Worm (Caenorhabditis elegans): ENCODE data around the gene sqv-8.

sqv-8 gene

ce11 chrII:9617902-9618245 is 28.9 kb upstream of the sqv-8 start:
- TF ChIP-seq eor-1 (tag; optimal IDR thresholded peaks at IDR 0.05) (no peak), elt-2 (tag; optimal IDR thresholded peaks at IDR 0.05) (peak; percentile 10), R02D3.7 (tag; optimal IDR thresholded peaks at IDR 0.05) (peak; percentile 11), lin-39 (tag; optimal IDR thresholded peaks at IDR 0.05) (no peak), ZK546.5 (tag; optimal IDR thresholded peaks at IDR 0.05) (no peak), nhr-43 (tag; optimal IDR thresholded peaks at IDR 0.05; ENCODE audit: poor library complexity, severe bottlenecking) (peak; percentile 69)

- TF ChIP-seq ztf-11 (tag; optimal IDR thresholded peaks at IDR 0.05) = no peak
- TF ChIP-seq hmg-11 (tag; optimal IDR thresholded peaks at IDR 0.05) = no peak
- no peak for TF ChIP-seq elt-1 (tag; optimal IDR thresholded peaks at IDR 0.05)
- no peak for TF ChIP-seq nhr-23 (tag; optimal IDR thresholded peaks at IDR 0.05)
- TF ChIP-seq nhr-43 (tag; optimal IDR thresholded peaks at IDR 0.05; ENCODE audit: poor library complexity, severe bottlenecking) = peak; percentile 38
- TF ChIP-seq egl-27 (tag; optimal IDR thresholded peaks at IDR 0.05) = no peak
- TF ChIP-seq ceh-16 (tag; optimal IDR thresholded peaks at IDR 0.05) = no peak
- TF ChIP-seq pha-4 (tag; optimal IDR thresholded peaks at IDR 0.05) = peak; percentile 52
- TF ChIP-seq nhr-28 (tag; optimal IDR thresholded peaks at IDR 0.05) = no peak
- TF ChIP-seq unc-62 (GFP tag; optimal IDR thresholded peaks at IDR 0.05) = no peak
- TF ChIP-seq lin-15B (tag; optimal IDR thresholded peaks at IDR 0.05) = no peak
- no peak for TF ChIP-seq nfya-1 (tag; optimal IDR thresholded peaks at IDR 0.05; ENCODE audit: insufficient read depth)
- TF ChIP-seq snpc-4 (tag; optimal IDR thresholded peaks at IDR 0.05) = no peak
- TF ChIP-seq ama-1 (optimal IDR thresholded peaks at IDR 0.05) = peak; percentile 42
- TF ChIP-seq zag-1 (tag; optimal IDR thresholded peaks at IDR 0.05) = no peak
- TF ChIP-seq fos-1 (tag; optimal IDR thresholded peaks at IDR 0.05) = no peak
These were observed 28.0 kb upstream of the sqv-8 start for ce11 chrII:9618759-9619158.

- TF ChIP-seq ama-1 (optimal IDR thresholded peaks at IDR 0.05) (peak; percentile 92), elt-2 (tag; optimal IDR thresholded peaks at IDR 0.05) (peak; percentile 75), fos-1 (tag; optimal IDR thresholded peaks at IDR 0.05) (no peak), jun-1 (tag; optimal IDR thresholded peaks at IDR 0.05) (peak; percentile 57), nhr-237 (tag; optimal IDR thresholded peaks at IDR 0.05) (no peak), nhr-12 (tag; optimal IDR thresholded peaks at IDR 0.05) (no peak), nhr-23 (tag; optimal IDR thresholded peaks at IDR 0.05) (peak; percentile 70), nhr-76 (tag; optimal IDR thresholded peaks at IDR 0.05) (no peak), nhr-43 (tag; optimal IDR thresholded peaks at IDR 0.05; ENCODE audit: poor library complexity, severe bottlenecking) (no peak), nhr-67 (tag; optimal IDR thresholded peaks at IDR 0.05) (no peak), sea-2 (GFP tag; optimal IDR thresholded peaks at IDR 0.05) (no peak), tbx-2 (tag; optimal IDR thresholded peaks at IDR 0.05) (no peak), nfya-1 (tag; optimal IDR thresholded peaks at IDR 0.05; ENCODE audit: insufficient read depth) (peak; percentile 40), lsy-12 (tag; optimal IDR thresholded peaks at IDR 0.05) (peak; percentile 4), nhr-25 (tag; optimal IDR thresholded peaks at IDR 0.05) (peak; percentile 76), fkh-2 (tag; optimal IDR thresholded peaks at IDR 0.05) (no peak), ztf-11 (tag; optimal IDR thresholded peaks at IDR 0.05) (no peak), lin-15B (tag; optimal IDR thresholded peaks at IDR 0.05) (no peak), R02D3.7 (tag; optimal IDR thresholded peaks at IDR 0.05) (peak; percentile 9), ceh-28 (tag; optimal IDR thresholded peaks at IDR 0.05) (peak; percentile 74), eor-1 (tag; optimal IDR thresholded peaks at IDR 0.05) (no peak), zag-1 (tag; optimal IDR thresholded peaks at IDR 0.05) (no peak), elt-3 (tag; optimal IDR thresholded peaks at IDR 0.05) (peak in 2 of 3 experiments; percentile 34 to 92), unc-62 (GFP tag; optimal IDR thresholded peaks at IDR 0.05) (no peak), pqm-1 (tag; optimal IDR thresholded peaks at IDR 0.05) (peak; percentile 44), skn-1 (tag; optimal IDR thresholded peaks at IDR 0.05) (no peak), egl-5 (tag; optimal IDR thresholded peaks at IDR 0.05) (no peak), unc-39 (tag; optimal IDR thresholded peaks at IDR 0.05) (no peak), snpc-4 (tag; optimal IDR thresholded peaks at IDR 0.05) (no peak), mdl-1 (tag; optimal IDR thresholded peaks at IDR 0.05) (peak; percentile 18), mml-1 (tag; optimal IDR thresholded peaks at IDR 0.05) (no peak), egl-27 (tag; optimal IDR thresholded peaks at IDR 0.05) (no peak), fkh-10 (GFP tag; optimal IDR thresholded peaks at IDR 0.05) (no peak), hmg-11 (tag; optimal IDR thresholded peaks at IDR 0.05) (no peak), daf-12 (tag; optimal IDR thresholded peaks at IDR 0.05) (no peak), aly-2 (tag; optimal IDR thresholded peaks at IDR 0.05) (no peak), nhr-77 (tag; optimal IDR thresholded peaks at IDR 0.05) (peak; percentile 20), nhr-28 (tag; optimal IDR thresholded peaks at IDR 0.05) (no peak), nhr-11 (tag; optimal IDR thresholded peaks at IDR 0.05) (no peak), ceh-9 (tag; optimal IDR thresholded peaks at IDR 0.05) (no peak), ztf-4 (tag; optimal IDR thresholded peaks at IDR 0.05) (no peak), elt-1 (tag; optimal IDR thresholded peaks at IDR 0.05) (peak; percentile 89), ceh-82 (tag; optimal IDR thresholded peaks at IDR 0.05) (peak; percentile 40), ZK546.5 (tag; optimal IDR thresholded peaks at IDR 0.05) (no peak), pha-4 (tag; optimal IDR thresholded peaks at IDR 0.05) (peak; percentile 47), lin-39 (tag; optimal IDR thresholded peaks at IDR 0.05) (peak; percentile 48), ceh-16 (tag; optimal IDR thresholded peaks at IDR 0.05) (no peak)
These were observed 27.3 kb upstream of the sqv-8 start for ce11 chrII:9619402-9619862.

All from whole organism, L3 larva.